Worm (Caenorhabditis elegans): ENCODE data around the gene clec-75.

- TF ChIP-seq Y53F4B.3 (GFP tag; IDR thresholded peaks at IDR 0.05): no peak
- no peak for TF ChIP-seq F55B11.4 (tag; optimal IDR thresholded peaks at IDR 0.05; ENCODE audit: borderline replicate concordance, insufficient read depth)
- no peak for TF ChIP-seq ama-1 (optimal IDR thresholded peaks at IDR 0.05)
- no peak for TF ChIP-seq ama-1 (GFP tag; optimal IDR thresholded peaks at IDR 0.05)
- no peak for TF ChIP-seq xnd-1 (tag; optimal IDR thresholded peaks at IDR 0.05)
- no peak for TF ChIP-seq F57A8.1 (GFP tag; optimal IDR thresholded peaks at IDR 0.05)
- no peak for TF ChIP-seq unc-130 (GFP tag; optimal IDR thresholded peaks at IDR 0.05)
- TF ChIP-seq madf-6 (GFP tag; IDR thresholded peaks at IDR 0.05): no peak
- TF ChIP-seq nhr-90 (tag; optimal IDR thresholded peaks at IDR 0.05): no peak
- no peak for TF ChIP-seq nhr-27 (tag; optimal IDR thresholded peaks at IDR 0.05)
- no peak for TF ChIP-seq ekl-4 (GFP tag; IDR thresholded peaks at IDR 0.05)
- TF ChIP-seq lin-40 (tag; optimal IDR thresholded peaks at IDR 0.05): no peak
- TF ChIP-seq ztf-25 (GFP tag; IDR thresholded peaks at IDR 0.05): no peak
- no peak for TF ChIP-seq sptf-2 (GFP tag; optimal IDR thresholded peaks at IDR 0.05)
- no peak for TF ChIP-seq somi-1 (GFP tag; optimal IDR thresholded peaks at IDR 0.05)
These were observed 47.9 kb upstream of the clec-75 start, which contains the start of gene F56D6.20 for ce11 chrIV:3912598-3912997.
